Worm (Caenorhabditis elegans): ENCODE results near the gene cest-26.

Gene cest-26

ce11 chrX:4457853-4458322 lies 20.4 kb upstream of the cest-26 start, which contains the start of gene aps-2:
Gene aps-2 (plus strand): TSS chrX:4458272.
- TF ChIP-seq ceh-90 (tag; optimal IDR thresholded peaks at IDR 0.05) = no peak
- TF ChIP-seq hlh-17 (GFP tag; optimal IDR thresholded peaks at IDR 0.05; ENCODE audit: borderline replicate concordance) = no peak
- TF ChIP-seq lin-15B (tag; optimal IDR thresholded peaks at IDR 0.05) = no peak
- peak; percentile 69 for TF ChIP-seq nhr-47 (tag; optimal IDR thresholded peaks at IDR 0.05)
- peak; percentile 39 for TF ChIP-seq fkh-10 (GFP tag; optimal IDR thresholded peaks at IDR 0.05)
- TF ChIP-seq isw-1 (GFP tag; IDR thresholded peaks at IDR 0.05) = no peak
- TF ChIP-seq snu-23 (GFP tag; optimal IDR thresholded peaks at IDR 0.05) = peak; percentile 67
- TF ChIP-seq mdl-1 (tag; optimal IDR thresholded peaks at IDR 0.05) = peak in 1 of 2 experiments; percentile 8
- TF ChIP-seq lin-13 (GFP tag; optimal IDR thresholded peaks at IDR 0.05) = no peak
- no peak for TF ChIP-seq dsc-1 (tag; optimal IDR thresholded peaks at IDR 0.05)
- TF ChIP-seq nhr-85 (tag) = peak; percentile 64
- no peak for TF ChIP-seq mef-2 (tag; optimal IDR thresholded peaks at IDR 0.05)
- peak; percentile 15 for TF ChIP-seq F16B12.6 (tag; optimal IDR thresholded peaks at IDR 0.05)
- TF ChIP-seq unc-62 (GFP tag; optimal IDR thresholded peaks at IDR 0.05) = no peak
- no peak for TF ChIP-seq ets-5 (GFP tag; IDR thresholded peaks at IDR 0.05)
- peak; percentile 38 for TF ChIP-seq nhr-19 (GFP tag; conservative IDR thresholded peaks at IDR 0.05)
- TF ChIP-seq unc-86 (tag; optimal IDR thresholded peaks at IDR 0.05) = peak; percentile 41
- TF ChIP-seq nhr-20 (tag; optimal IDR thresholded peaks at IDR 0.05) = peak; percentile 53
- TF ChIP-seq nhr-28 (tag; optimal IDR thresholded peaks at IDR 0.05) = no peak
- no peak for TF ChIP-seq aha-1 (tag; optimal IDR thresholded peaks at IDR 0.05)
- no peak for TF ChIP-seq C04F5.9 (tag; optimal IDR thresholded peaks at IDR 0.05)
- peak; percentile 74 for TF ChIP-seq lin-14 (GFP tag; optimal IDR thresholded peaks at IDR 0.05)
- no peak for TF ChIP-seq pax-3 (tag; optimal IDR thresholded peaks at IDR 0.05)
- no peak for TF ChIP-seq fkh-4 (tag; optimal IDR thresholded peaks at IDR 0.05; ENCODE audit: borderline replicate concordance)
- peak; percentile 40 for TF ChIP-seq jun-1 (tag; optimal IDR thresholded peaks at IDR 0.05)
- TF ChIP-seq fkh-8 (tag; optimal IDR thresholded peaks at IDR 0.05) = peak; percentile 26
- peak; percentile 62 for TF ChIP-seq rnt-1 (tag; optimal IDR thresholded peaks at IDR 0.05)
- peak; percentile 28 to 49 (median 47) for TF ChIP-seq dpl-1 (GFP tag; optimal IDR thresholded peaks at IDR 0.05)
- no peak for TF ChIP-seq ceh-88 (GFP tag; IDR thresholded peaks at IDR 0.05)
- no peak for TF ChIP-seq nhr-11 (tag; optimal IDR thresholded peaks at IDR 0.05)
- no peak for TF ChIP-seq nhr-12 (tag; optimal IDR thresholded peaks at IDR 0.05)
- TF ChIP-seq unc-130 (tag; optimal IDR thresholded peaks at IDR 0.05) = no peak
- peak; percentile 45 for TF ChIP-seq C16A3.4 (tag; optimal IDR thresholded peaks at IDR 0.05)
- TF ChIP-seq ceh-82 (tag; optimal IDR thresholded peaks at IDR 0.05) = peak in 2 of 3 experiments; percentile 5 to 67
- TF ChIP-seq swsn-7 (tag; optimal IDR thresholded peaks at IDR 0.05) = peak; percentile 57
- peak; percentile 38 for TF ChIP-seq mep-1 (tag; optimal IDR thresholded peaks at IDR 0.05)
- no peak for TF ChIP-seq alr-1 (tag; optimal IDR thresholded peaks at IDR 0.05; ENCODE audit: borderline replicate concordance)
- peak; percentile 28 for TF ChIP-seq nhr-90 (tag; optimal IDR thresholded peaks at IDR 0.05; ENCODE audit: poor library complexity)
- no peak for TF ChIP-seq skn-1 (tag; optimal IDR thresholded peaks at IDR 0.05)
- TF ChIP-seq aly-2 (tag; optimal IDR thresholded peaks at IDR 0.05) = no peak
- TF ChIP-seq tbx-2 (tag; optimal IDR thresholded peaks at IDR 0.05) = no peak
- TF ChIP-seq egl-13 (tag; optimal IDR thresholded peaks at IDR 0.05) = peak; percentile 13
- TF ChIP-seq efl-1 (optimal IDR thresholded peaks at IDR 0.05) = peak; percentile 48 to 69
- TF ChIP-seq efl-1 (GFP tag; optimal IDR thresholded peaks at IDR 0.05 in 1 of 2) = peak in 1 of 2 experiments; percentile 90
- no peak for TF ChIP-seq Y116A8C.19 (tag; optimal IDR thresholded peaks at IDR 0.05; ENCODE audit: borderline replicate concordance)
- TF ChIP-seq lin-39 (tag; optimal IDR thresholded peaks at IDR 0.05) = peak; percentile 28
- TF ChIP-seq lin-35 (GFP tag; optimal IDR thresholded peaks at IDR 0.05) = peak; percentile 32 to 61
- peak; percentile 34 to 70 for TF ChIP-seq lsy-2 (tag; optimal IDR thresholded peaks at IDR 0.05)
- TF ChIP-seq sup-37 (GFP tag; optimal IDR thresholded peaks at IDR 0.05) = no peak
- TF ChIP-seq nhr-71 (tag; optimal IDR thresholded peaks at IDR 0.05) = no peak
- peak; percentile 71 for TF ChIP-seq xbp-1 (tag; optimal IDR thresholded peaks at IDR 0.05)
- TF ChIP-seq irx-1 (tag; optimal IDR thresholded peaks at IDR 0.05) = no peak
- no peak for TF ChIP-seq hlh-4 (tag; optimal IDR thresholded peaks at IDR 0.05)
- peak; percentile 22 for TF ChIP-seq blmp-1 (tag; optimal IDR thresholded peaks at IDR 0.05)

Data from whole organism, L1 larva.